Worm (Caenorhabditis elegans) whole organism, mixed stage, embryonic: Measurements from ENCODE around the gene B0563.18.

Experiments
- nhr-12 ChIP-seq: fragments of 150-350 bp; optimal IDR thresholded peaks from 2 replicates; lab custom pipeline; 2014; ENCODE audit warnings: missing biosample characterization, missing genetic modification characterization
- sptf-1 ChIP-seq: sonication (generic microtip); optimal IDR thresholded peaks from 2 replicates; lab custom pipeline; 2017; ENCODE audit warnings: mild to moderate bottlenecking, missing genetic modification characterization, moderate library complexity, missing compliant biosample characterization

DNA sequence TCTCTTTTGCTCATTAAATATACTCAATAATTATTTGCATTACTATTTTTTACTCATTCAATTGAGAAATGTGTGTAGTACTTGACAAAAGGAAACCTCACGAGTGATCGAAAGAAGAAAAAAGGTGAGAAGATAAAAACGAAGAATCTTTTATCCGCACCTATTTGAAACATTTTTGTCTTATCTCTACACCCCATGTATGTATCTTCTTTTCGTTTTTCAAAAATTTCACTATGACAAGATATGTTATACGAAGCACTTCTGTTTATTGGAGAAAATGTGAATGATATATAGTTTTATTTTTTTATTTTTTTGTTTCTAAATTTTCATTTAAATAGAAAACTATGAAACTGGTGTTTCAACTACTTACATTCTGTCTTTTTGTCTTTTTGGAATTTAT lies 32.6 kb downstream of the B0563.18 start:
- TF ChIP-seq nhr-12 (tag; lab: Kevin White, UChicago) (no peak), sptf-1 (tag; lab: Kevin White, UChicago) (no peak)
